Fruit fly (Drosophila melanogaster): ENCODE measurements around the gene fwe.

Gene fwe

dm6 chr3L:15816143-15816487 lies at the start of gene fwe:
fwe (minus strand) TSS chr3L:15816410.
- no peak for TF ChIP-seq noc (tag; optimal IDR thresholded peaks at IDR 0.05)

- no peak for TF ChIP-seq noc (tag; optimal IDR thresholded peaks at IDR 0.05)
Observed at dm6 chr3L:15856035-15856434, 39.8 kb upstream of the fwe start.

- TF ChIP-seq noc (tag; optimal IDR thresholded peaks at IDR 0.05): no peak
Observed at dm6 chr3L:15847655-15848054, 31.4 kb upstream of the fwe start.

dm6 chr3L:15847224-15847623 lies 31.0 kb upstream of the fwe start:
- no peak for TF ChIP-seq noc (tag; optimal IDR thresholded peaks at IDR 0.05)

dm6 chr3L:15844577-15844976 lies 28.4 kb upstream of the fwe start:
- no peak for TF ChIP-seq noc (tag; optimal IDR thresholded peaks at IDR 0.05)

dm6 chr3L:15843962-15844361 lies 27.8 kb upstream of the fwe start, which contains the start of gene meru:
meru (minus strand) TSS chr3L:15844062.
- TF ChIP-seq noc (tag; optimal IDR thresholded peaks at IDR 0.05): no peak

- TF ChIP-seq noc (tag; optimal IDR thresholded peaks at IDR 0.05): no peak
Observed at dm6 chr3L:15837209-15837608, 21.0 kb upstream of the fwe start, which contains the start of gene CG15715. CG15715 (minus strand) TSS chr3L:15837482.

dm6 chr3L:15834877-15835555 lies 18.8 kb upstream of the fwe start, which contains the start of gene CG18081:
CG18081 (minus strand) TSS chr3L:15835388.
- TF ChIP-seq noc (tag; optimal IDR thresholded peaks at IDR 0.05): no peak

dm6 chr3L:15832146-15832545 lies 15.9 kb upstream of the fwe start, which contains the start of gene CG12713:
CG12713 (plus strand) TSS chr3L:15832464.
- no peak for TF ChIP-seq noc (tag; optimal IDR thresholded peaks at IDR 0.05)

dm6 chr3L:15826985-15827635 lies 10.9 kb upstream of the fwe start:
- peak; percentile 93 for TF ChIP-seq noc (tag; optimal IDR thresholded peaks at IDR 0.05)

dm6 chr3L:15826347-15826984 lies 10.3 kb upstream of the fwe start, which contains the start of the genes DCP2 and dbo:
DCP2 (minus strand) TSS chr3L:15826423.
dbo (plus strand) TSS chr3L:15826888.
- no peak for TF ChIP-seq noc (tag; optimal IDR thresholded peaks at IDR 0.05)

dm6 chr3L:15825493-15826209 lies 9.4 kb upstream of the fwe start:
- TF ChIP-seq noc (tag; optimal IDR thresholded peaks at IDR 0.05): peak; percentile 71

- TF ChIP-seq noc (tag; optimal IDR thresholded peaks at IDR 0.05): no peak
Observed at dm6 chr3L:15824537-15824936, 8.3 kb upstream of the fwe start.

dm6 chr3L:15823780-15824423 lies 7.7 kb upstream of the fwe start:
- peak; percentile 13 for TF ChIP-seq noc (tag; optimal IDR thresholded peaks at IDR 0.05)

dm6 chr3L:15816714-15817113 lies 504 bp upstream of the fwe start, which contains the start of gene CkIIalpha-i1:
CkIIalpha-i1 (plus strand) TSS chr3L:15816979.
- no peak for TF ChIP-seq noc (tag; optimal IDR thresholded peaks at IDR 0.05)
